Fruit fly (Drosophila melanogaster) whole organism, embryonic: ENCODE results near the gene CG5715.

ENCODE experiments used
- CG11093 ChIP-seq: fragments of 200-800 bp; sonication (Bioruptor generic); IDR thresholded peaks from 3 replicates; pipeline ENCODE4 v1.3.6; 2022; ENCODE audit warnings: missing biosample characterization, missing genetic modification characterization
- CG13624 ChIP-seq: fragments of 200-800 bp; sonication (Bioruptor generic); optimal IDR thresholded peaks from 2 replicates; lab custom pipeline; 2016; ENCODE audit warnings: missing biosample characterization, missing genetic modification characterization
- CG15514 ChIP-seq: fragments of 200-800 bp; sonication (Bioruptor generic); optimal IDR thresholded peaks from 3 replicates; lab custom pipeline; 2017; ENCODE audit warnings: missing biosample characterization, missing genetic modification characterization, mild to moderate bottlenecking, moderate library complexity, missing genetic modification reagents
- CG16863 ChIP-seq: fragments of 200-800 bp; sonication (Bioruptor generic); optimal IDR thresholded peaks from 3 replicates; lab custom pipeline; 2016; ENCODE audit warnings: missing biosample characterization, missing genetic modification characterization
- CG17359 ChIP-seq: fragments of 200-800 bp; sonication (Bioruptor generic); optimal IDR thresholded peaks from 3 replicates; lab custom pipeline; 2018; ENCODE audit warnings: missing biosample characterization, mild to moderate bottlenecking, missing genetic modification characterization, moderate library complexity
- CG1792 ChIP-seq: fragments of 200-800 bp; sonication (Bioruptor generic); optimal IDR thresholded peaks from 2 replicates; lab custom pipeline; 2016; ENCODE audit warnings: missing biosample characterization, missing genetic modification characterization
- CG34376 ChIP-seq: fragments of 200-800 bp; sonication (Bioruptor generic); optimal IDR thresholded peaks from 2 replicates; lab custom pipeline; 2018; ENCODE audit warnings: missing biosample characterization, mild to moderate bottlenecking, missing genetic modification characterization
- CG7372 ChIP-seq: fragments of 200-800 bp; sonication (Bioruptor generic); IDR thresholded peaks from 2 replicates; pipeline ENCODE4 v1.3.6; 2022; ENCODE audit warnings: missing biosample characterization, missing genetic modification characterization
- CG8281 ChIP-seq: fragments of 200-800 bp; sonication (Bioruptor generic); optimal IDR thresholded peaks from 2 replicates; lab custom pipeline; 2018; ENCODE audit warnings: missing biosample characterization, mild to moderate bottlenecking, missing genetic modification characterization, moderate library complexity
- CG9437 ChIP-seq: fragments of 200-800 bp; sonication (Bioruptor generic); optimal IDR thresholded peaks from 2 replicates; lab custom pipeline; 2018; ENCODE audit warnings: missing biosample characterization, mild to moderate bottlenecking, missing genetic modification characterization
- CG9932 ChIP-seq: fragments of 200-800 bp; sonication (Bioruptor generic); IDR thresholded peaks from 2 replicates; pipeline ENCODE4 v1.3.6; 2022; ENCODE audit warnings: missing biosample characterization, missing genetic modification characterization
- Chrac-16 ChIP-seq: fragments of 200-800 bp; sonication (Bioruptor generic); optimal IDR thresholded peaks from 3 replicates; lab custom pipeline; 2016; ENCODE audit warnings: missing biosample characterization, missing genetic modification characterization
- D19B ChIP-seq: fragments of 200-800 bp; sonication (Bioruptor generic); optimal IDR thresholded peaks from 2 replicates; lab custom pipeline; 2017; ENCODE audit warnings: missing biosample characterization, mild to moderate bottlenecking, missing genetic modification characterization
- Dp ChIP-seq: fragments of 200-800 bp; sonication (Bioruptor generic); optimal IDR thresholded peaks from 2 replicates; lab custom pipeline; 2018; ENCODE audit warnings: missing biosample characterization, mild to moderate bottlenecking, missing genetic modification characterization, moderate library complexity
- Drgx ChIP-seq: fragments of 200-800 bp; sonication (Bioruptor generic); IDR thresholded peaks from 2 replicates; pipeline ENCODE4 v1.3.6; 2022; ENCODE audit warnings: missing biosample characterization, missing genetic modification characterization
- HLH4C ChIP-seq: fragments of 200-800 bp; sonication (Bioruptor generic); IDR thresholded peaks from 3 replicates; pipeline ENCODE4 v1.3.6; 2022; ENCODE audit warnings: missing biosample characterization, missing genetic modification characterization; ENCODE audit not compliant: partially characterized antibody
- HLH54F ChIP-seq: fragments of 200-800 bp; sonication (Bioruptor generic); optimal IDR thresholded peaks from 3 replicates; lab custom pipeline; 2016; ENCODE audit warnings: missing biosample characterization, missing genetic modification characterization
- Hmr ChIP-seq: fragments of 200-800 bp; sonication (Bioruptor generic); optimal IDR thresholded peaks from 3 replicates; lab custom pipeline; 2017; ENCODE audit warnings: mild to moderate bottlenecking, missing biosample characterization, missing genetic modification reagents, missing genetic modification characterization
- Lpt ChIP-seq: fragments of >200 bp; optimal IDR thresholded peaks from 2 replicates; lab custom pipeline; 2018; ENCODE audit warnings: missing biosample characterization, missing genetic modification characterization
- Neu2 ChIP-seq: fragments of 200-800 bp; sonication (Bioruptor generic); optimal IDR thresholded peaks from 3 replicates; lab custom pipeline; 2016; ENCODE audit warnings: missing biosample characterization, missing genetic modification characterization, borderline replicate concordance
- Pdp1 ChIP-seq, 2 experiments: fragments of 200-800 bp; sonication (Bioruptor generic); optimal IDR thresholded peaks; 3 replicates each; lab custom pipeline; 2016; ENCODE audit warnings: missing biosample characterization in 2 of 2, missing genetic modification characterization in 2 of 2, mild to moderate bottlenecking in 1 of 2, moderate library complexity in 1 of 2
- Spps ChIP-seq: fragments of 200-800 bp; sonication (Bioruptor generic); optimal IDR thresholded peaks from 2 replicates; lab custom pipeline; 2018; ENCODE audit warnings: missing biosample characterization, mild to moderate bottlenecking, missing genetic modification characterization
- amos ChIP-seq: fragments of 200-800 bp; sonication (Bioruptor generic); IDR thresholded peaks from 2 replicates; pipeline ENCODE4 v1.3.6; 2022; ENCODE audit warnings: missing biosample characterization, missing genetic modification characterization; ENCODE audit not compliant: partially characterized antibody
- corto ChIP-seq: fragments of 200-800 bp; sonication (Bioruptor generic); optimal IDR thresholded peaks from 2 replicates; lab custom pipeline; 2016; ENCODE audit warnings: missing biosample characterization, mild to moderate bottlenecking, missing genetic modification characterization, moderate library complexity
- croc ChIP-seq: fragments of 200-800 bp; sonication (Bioruptor generic); conservative IDR thresholded peaks from 3 replicates; pipeline ENCODE4 v1.3.6; 2022; ENCODE audit warnings: missing biosample characterization, missing genetic modification characterization
- dati ChIP-seq: fragments of 200-800 bp; sonication (Bioruptor generic); IDR thresholded peaks from 2 replicates; pipeline ENCODE4 v1.3.6; 2022; ENCODE audit warnings: missing biosample characterization, missing genetic modification characterization
- dpn ChIP-seq, 2 experiments: fragments of 200-800 bp; sonication (Bioruptor generic); optimal IDR thresholded peaks; 3 replicates each; lab custom pipeline; 2016; ENCODE audit warnings: missing biosample characterization in 2 of 2, missing genetic modification characterization in 2 of 2
- dysf ChIP-seq: fragments of 200-800 bp; sonication (Bioruptor generic); IDR thresholded peaks from 3 replicates; pipeline ENCODE4 v1.3.6; 2022; ENCODE audit warnings: missing biosample characterization, missing genetic modification characterization
- eyg ChIP-seq: fragments of 200-800 bp; sonication (Bioruptor generic); optimal IDR thresholded peaks from 3 replicates; lab custom pipeline; 2016; ENCODE audit warnings: missing biosample characterization, missing genetic modification characterization
- fd102C ChIP-seq: fragments of 200-800 bp; sonication (Bioruptor generic); optimal IDR thresholded peaks from 2 replicates; lab custom pipeline; 2018; ENCODE audit warnings: missing biosample characterization, mild to moderate bottlenecking, missing genetic modification characterization, moderate library complexity
- fd96Cb ChIP-seq: fragments of 200-800 bp; sonication (Bioruptor generic); optimal IDR thresholded peaks from 2 replicates; lab custom pipeline; 2018; ENCODE audit warnings: missing biosample characterization, mild to moderate bottlenecking, missing genetic modification characterization, moderate library complexity
- gsb ChIP-seq: fragments of 200-800 bp; sonication (Bioruptor generic); IDR thresholded peaks from 2 replicates; pipeline ENCODE4 v1.3.6; 2022; ENCODE audit warnings: missing biosample characterization, missing genetic modification characterization
- ken ChIP-seq: fragments of 200-800 bp; sonication (Bioruptor generic); IDR thresholded peaks from 3 replicates; pipeline ENCODE4 v1.3.6; 2022; ENCODE audit warnings: missing biosample characterization, missing genetic modification characterization
- lov ChIP-seq, 2 experiments: fragments of 200-800 bp in 1 of 2; fragments of >200 bp in 1 of 2; sonication (Bioruptor generic) in 1 of 2; IDR thresholded peaks in 1 of 2; optimal IDR thresholded peaks in 1 of 2; 2 replicates in 1 of 2; 3 replicates in 1 of 2; pipeline versions ENCODE4 v1.3.6 to Lab custom; 2017 to 2022; ENCODE audit warnings: missing biosample characterization in 1 of 2, missing genetic modification characterization in 1 of 2
- oc ChIP-seq: fragments of 200-800 bp; sonication (Bioruptor generic); optimal IDR thresholded peaks from 2 replicates; lab custom pipeline; 2018; ENCODE audit warnings: missing biosample characterization, mild to moderate bottlenecking, missing genetic modification characterization, moderate library complexity
- pan ChIP-seq, 4 experiments: fragments of >200 bp in 3 of 4; fragments of 200-800 bp in 1 of 4; sonication (Bioruptor generic) in 1 of 4; optimal IDR thresholded peaks in 3 of 4; IDR thresholded peaks in 1 of 4; 2 replicates each; pipeline versions ENCODE4 v1.3.6 to Lab custom; 2017 to 2022; ENCODE audit warnings: missing biosample characterization in 2 of 4, missing genetic modification characterization in 2 of 4, mixed read lengths in 1 of 4
- peb ChIP-seq: fragments of 200-800 bp; sonication (Bioruptor generic); IDR thresholded peaks from 2 replicates; pipeline ENCODE4 v1.3.6; 2022; ENCODE audit warnings: missing biosample characterization, missing genetic modification characterization
- sc ChIP-seq, 3 experiments: fragments of >200 bp in 2 of 3; fragments of 200-800 bp in 1 of 3; sonication (Bioruptor generic) in 1 of 3; optimal IDR thresholded peaks; 2 replicates in 2 of 3; 3 replicates in 1 of 3; lab custom pipeline; 2017; ENCODE audit warnings: mild to moderate bottlenecking in 1 of 3, missing biosample characterization in 1 of 3, missing genetic modification characterization in 1 of 3, missing genetic modification reagents in 1 of 3
- sob ChIP-seq: fragments of 200-800 bp; sonication (Bioruptor generic); IDR thresholded peaks from 2 replicates; pipeline ENCODE4 v1.3.6; 2022; ENCODE audit warnings: missing biosample characterization, missing genetic modification characterization
- ssp ChIP-seq: fragments of 200-800 bp; sonication (Bioruptor generic); IDR thresholded peaks from 2 replicates; pipeline ENCODE4 v1.3.6; 2022; ENCODE audit warnings: missing biosample characterization, missing genetic modification characterization
- stc ChIP-seq: fragments of 200-800 bp; sonication (Bioruptor generic); IDR thresholded peaks from 2 replicates; pipeline ENCODE4 v1.3.6; 2022; ENCODE audit warnings: missing biosample characterization, missing genetic modification characterization
- sug ChIP-seq: fragments of 200-800 bp; optimal IDR thresholded peaks from 2 replicates; lab custom pipeline; 2019; ENCODE audit warnings: missing biosample characterization, mild to moderate bottlenecking, missing genetic modification characterization, moderate library complexity
- twi ChIP-seq: fragments of 200-800 bp; optimal IDR thresholded peaks from 2 replicates; lab custom pipeline; 2019; ENCODE audit warnings: missing biosample characterization, mild to moderate bottlenecking, missing genetic modification characterization, moderate library complexity
- unpg ChIP-seq: fragments of 200-800 bp; sonication (Bioruptor generic); optimal IDR thresholded peaks from 3 replicates; lab custom pipeline; 2018; ENCODE audit warnings: missing biosample characterization, mild to moderate bottlenecking, missing genetic modification characterization, moderate library complexity
- vnd ChIP-seq: fragments of 200-800 bp; sonication (Bioruptor generic); IDR thresholded peaks from 3 replicates; pipeline ENCODE4 v1.3.6; 2022; ENCODE audit warnings: missing biosample characterization, missing genetic modification characterization; ENCODE audit not compliant: partially characterized antibody
- zfh1 ChIP-seq: fragments of 200-800 bp; sonication (Bioruptor generic); IDR thresholded peaks from 3 replicates; pipeline ENCODE4 v1.3.6; 2022; ENCODE audit warnings: missing biosample characterization, missing genetic modification characterization

The CG5715 gene

DNA sequence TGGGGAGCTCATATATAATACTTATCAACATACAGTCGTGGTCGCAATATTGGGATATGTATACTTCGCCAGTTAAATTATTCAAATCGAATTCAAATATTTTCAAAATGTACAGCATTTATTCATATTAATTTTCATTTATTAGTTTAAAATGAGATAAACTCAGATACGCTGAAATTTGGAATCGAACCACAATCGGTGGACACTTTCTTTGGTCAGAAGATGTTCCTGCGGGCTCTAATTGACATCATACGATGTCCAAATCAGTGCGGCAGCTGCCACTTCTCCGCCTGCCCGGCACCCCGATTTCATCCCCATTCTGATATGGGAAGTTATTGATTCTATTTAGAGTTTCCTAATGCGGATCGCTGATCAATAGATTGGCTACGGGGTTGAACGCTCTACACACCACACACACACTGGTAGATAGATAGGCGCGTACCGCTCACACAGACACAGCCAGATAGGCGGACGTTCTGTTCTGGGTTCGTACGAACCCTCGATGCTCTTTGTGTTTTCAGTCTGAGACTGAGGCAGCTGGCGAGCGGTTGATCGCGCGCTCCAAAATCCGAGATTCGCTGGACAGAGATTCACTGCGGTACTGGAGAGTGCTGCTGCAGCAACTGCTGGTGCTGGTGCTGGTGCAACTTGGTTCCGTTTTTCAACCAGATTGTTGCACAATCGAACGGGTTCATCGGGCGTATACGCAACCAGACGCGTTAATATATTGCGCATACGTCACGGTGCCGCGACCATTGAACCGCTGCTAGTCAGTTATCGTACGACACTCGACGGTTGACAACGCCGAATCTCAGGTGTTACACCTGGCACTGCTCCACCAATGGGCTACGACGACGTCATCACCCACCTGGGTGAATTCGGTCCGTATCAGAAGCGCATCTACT is 17.8 kb downstream of the CG5715 start, which contains the start of gene Orct:
Gene Orct, plus strand, starts transcription at position 157 of the 905 bp plus-strand sequence.
- no peak for TF ChIP-seq corto (GFP tag; lab: Kevin White, UChicago)
- TF ChIP-seq amos (GFP tag; lab: Robert Waterston, UW): peak; percentile 9; the same call in 1 of the 2 replicates
- TF ChIP-seq CG8281 (tag; lab: Kevin White, UChicago): peak; percentile 57
- peak; percentile 33; the same call in 1 of the 2 replicates for TF ChIP-seq ssp (GFP tag; lab: Robert Waterston, UW)
- TF ChIP-seq CG1792 (GFP tag; lab: Kevin White, UChicago): no peak
- TF ChIP-seq Pdp1 (GFP tag; optimal IDR thresholded peaks at IDR 0.05; lab: Kevin White, UChicago): peak; percentile 65 to 82
- TF ChIP-seq CG17359 (tag; lab: Kevin White, UChicago): peak; percentile 66
- peak; percentile 73 for TF ChIP-seq CG9437 (GFP tag; lab: Kevin White, UChicago)
- TF ChIP-seq CG15514 (GFP tag; lab: Kevin White, UChicago): peak; percentile 60
- peak; percentile 66; the same call in 1 of the 2 replicates for TF ChIP-seq sob (GFP tag; lab: Robert Waterston, UW)
- TF ChIP-seq dysf (GFP tag; lab: Robert Waterston, UW): peak; percentile 78
- TF ChIP-seq HLH54F (GFP tag; lab: Kevin White, UChicago): peak; percentile 87
- peak; percentile 51 for TF ChIP-seq eyg (GFP tag; lab: Kevin White, UChicago)
- TF ChIP-seq dpn (GFP tag; optimal IDR thresholded peaks at IDR 0.05; lab: Kevin White, UChicago): peak; percentile 52 to 69
- TF ChIP-seq Chrac-16 (GFP tag; lab: Kevin White, UChicago): peak; percentile 44
- TF ChIP-seq Drgx (GFP tag; lab: Robert Waterston, UW): peak; percentile 53; the same call in 1 of the 2 replicates
- no peak for TF ChIP-seq vnd
- TF ChIP-seq ken (GFP tag; lab: Robert Waterston, UW): no peak
- TF ChIP-seq D19B (GFP tag; lab: Kevin White, UChicago): peak; percentile 71
- peak; percentile 29; the same call in 1 of the 2 replicates for TF ChIP-seq stc (GFP tag; lab: Robert Waterston, UW)
- no peak for TF ChIP-seq sc (optimal IDR thresholded peaks at IDR 0.05; lab: Kevin White, UChicago)
- peak; percentile 54 for TF ChIP-seq sc (GFP tag; optimal IDR thresholded peaks at IDR 0.05; lab: Kevin White, UChicago)
- TF ChIP-seq CG9932 (GFP tag; lab: Robert Waterston, UW): peak; percentile 76
- TF ChIP-seq CG16863 (GFP tag; lab: Kevin White, UChicago): peak; percentile 50
- peak; percentile 35; the same call in 1 of the 3 replicates for TF ChIP-seq zfh1 (GFP tag; lab: Robert Waterston, UW)
- TF ChIP-seq twi (tag; lab: Kevin White, UChicago): peak; percentile 45
- no peak for TF ChIP-seq dati (GFP tag; lab: Robert Waterston, UW)
- no peak for TF ChIP-seq croc (GFP tag; lab: Robert Waterston, UW)
- peak; percentile 62 for TF ChIP-seq fd96Cb (tag; lab: Kevin White, UChicago)
- peak; percentile 47 for TF ChIP-seq gsb (GFP tag; lab: Robert Waterston, UW)
- peak; percentile 89 for TF ChIP-seq Hmr (GFP tag; lab: Kevin White, UChicago)
- peak; percentile 26; the same call in 1 of the 2 replicates for TF ChIP-seq peb
- TF ChIP-seq CG34376: peak; percentile 72
- no peak for TF ChIP-seq HLH4C (GFP tag; lab: Robert Waterston, UW)
- TF ChIP-seq lov (optimal IDR thresholded peaks at IDR 0.05; lab: Kevin White, UChicago): no peak
- TF ChIP-seq lov (GFP tag; IDR thresholded peaks at IDR 0.05; lab: Robert Waterston, UW): 0 out of 3 replicates have a peak, but pooled peaks have one; percentile 7
- no peak for TF ChIP-seq Lpt
- peak; percentile 87 for TF ChIP-seq CG7372 (GFP tag; lab: Robert Waterston, UW)
- peak; percentile 75 for TF ChIP-seq unpg (GFP tag; lab: Kevin White, UChicago)
- peak; percentile 60 for TF ChIP-seq oc (tag; lab: Kevin White, UChicago)
- TF ChIP-seq fd102C (GFP tag; lab: Kevin White, UChicago): no peak
- no peak for TF ChIP-seq Dp (GFP tag; lab: Kevin White, UChicago)
- no peak for TF ChIP-seq Spps (tag; lab: Kevin White, UChicago)
- TF ChIP-seq Neu2 (GFP tag; lab: Kevin White, UChicago): no peak
- peak; percentile 46 for TF ChIP-seq CG13624
- TF ChIP-seq pan (optimal IDR thresholded peaks at IDR 0.05; lab: Kevin White, UChicago): no peak
- TF ChIP-seq pan (GFP tag; optimal IDR thresholded peaks at IDR 0.05 in 1 of 2, IDR thresholded peaks at IDR 0.05 in 1 of 2): peak in 1 of 2 experiments; percentile 69
- peak; percentile 79 for TF ChIP-seq sug (tag; lab: Kevin White, UChicago)
- TF ChIP-seq CG11093 (GFP tag; lab: Robert Waterston, UW): no peak
